Fruit fly (Drosophila melanogaster) whole organism, embryonic: ENCODE measurements around the gene CG42536.

Source experiments
- BtbVII ChIP-seq: fragments of 200-800 bp; sonication (Bioruptor generic); optimal IDR thresholded peaks from 3 replicates; lab custom pipeline; 2017; ENCODE audit warnings: missing biosample characterization, mild to moderate bottlenecking, missing genetic modification characterization
- CG11093 ChIP-seq: fragments of 200-800 bp; sonication (Bioruptor generic); IDR thresholded peaks from 3 replicates; pipeline ENCODE4 v1.3.6; 2022; ENCODE audit warnings: missing biosample characterization, missing genetic modification characterization
- CG11398 ChIP-seq: fragments of 200-800 bp; sonication (Bioruptor generic); optimal IDR thresholded peaks from 2 replicates; lab custom pipeline; 2016; ENCODE audit warnings: missing biosample characterization, missing genetic modification characterization
- CG17359 ChIP-seq: fragments of 200-800 bp; sonication (Bioruptor generic); optimal IDR thresholded peaks from 3 replicates; lab custom pipeline; 2018; ENCODE audit warnings: missing biosample characterization, mild to moderate bottlenecking, missing genetic modification characterization, moderate library complexity
- CG17361 ChIP-seq: fragments of 200-800 bp; sonication (Bioruptor generic); IDR thresholded peaks from 3 replicates; pipeline ENCODE4 v1.3.6; 2022; ENCODE audit warnings: missing biosample characterization, missing genetic modification characterization
- CG17568 ChIP-seq: fragments of 200-800 bp; sonication (Bioruptor generic); optimal IDR thresholded peaks from 2 replicates; lab custom pipeline; 2018; ENCODE audit warnings: missing biosample characterization, mild to moderate bottlenecking, missing genetic modification characterization, moderate library complexity
- CG18599 ChIP-seq: fragments of 200-800 bp; sonication (Bioruptor generic); optimal IDR thresholded peaks from 3 replicates; lab custom pipeline; 2017; ENCODE audit warnings: missing biosample characterization, missing genetic modification characterization, mild to moderate bottlenecking, moderate library complexity, missing genetic modification reagents
- CG30431 ChIP-seq: fragments of 200-800 bp; sonication (Bioruptor generic); optimal IDR thresholded peaks from 2 replicates; lab custom pipeline; 2017; ENCODE audit warnings: missing biosample characterization, missing genetic modification characterization
- CG31388 ChIP-seq: fragments of 200-800 bp; sonication (Bioruptor generic); optimal IDR thresholded peaks from 2 replicates; lab custom pipeline; 2016; ENCODE audit warnings: missing biosample characterization, missing genetic modification characterization
- CG4328 ChIP-seq: fragments of 200-800 bp; sonication (Bioruptor generic); optimal IDR thresholded peaks from 3 replicates; lab custom pipeline; 2017; ENCODE audit warnings: missing biosample characterization, missing genetic modification reagents, missing genetic modification characterization
- CG4820 ChIP-seq: fragments of 200-800 bp; sonication (Bioruptor generic); optimal IDR thresholded peaks from 3 replicates; lab custom pipeline; 2016; ENCODE audit warnings: missing biosample characterization, missing genetic modification characterization
- CG6175 ChIP-seq: fragments of 200-800 bp; sonication (Bioruptor generic); IDR thresholded peaks from 3 replicates; pipeline ENCODE4 v1.3.6; 2022; ENCODE audit warnings: missing biosample characterization, missing genetic modification characterization
- CG6854 ChIP-seq: fragments of 200-800 bp; sonication (Bioruptor generic); optimal IDR thresholded peaks from 3 replicates; lab custom pipeline; 2017; ENCODE audit warnings: missing biosample characterization, mild to moderate bottlenecking, missing genetic modification characterization
- CG9876 ChIP-seq: fragments of 200-800 bp; sonication (Bioruptor generic); optimal IDR thresholded peaks from 2 replicates; lab custom pipeline; 2016; ENCODE audit warnings: missing biosample characterization, missing genetic modification characterization
- CG9932 ChIP-seq: fragments of 200-800 bp; sonication (Bioruptor generic); IDR thresholded peaks from 2 replicates; pipeline ENCODE4 v1.3.6; 2022; ENCODE audit warnings: missing biosample characterization, missing genetic modification characterization
- D19B ChIP-seq: fragments of 200-800 bp; sonication (Bioruptor generic); optimal IDR thresholded peaks from 2 replicates; lab custom pipeline; 2017; ENCODE audit warnings: missing biosample characterization, mild to moderate bottlenecking, missing genetic modification characterization
- Dbx ChIP-seq: fragments of 200-800 bp; sonication (Bioruptor generic); IDR thresholded peaks from 3 replicates; pipeline ENCODE4 v1.3.6; 2022; ENCODE audit warnings: missing biosample characterization, missing genetic modification characterization
- Dip3 ChIP-seq: fragments of 200-800 bp; sonication (Bioruptor generic); optimal IDR thresholded peaks from 3 replicates; lab custom pipeline; 2016; ENCODE audit warnings: missing biosample characterization, missing genetic modification characterization
- Dll ChIP-seq: fragments of 200-800 bp; sonication (Bioruptor generic); IDR thresholded peaks from 4 replicates; pipeline ENCODE4 v1.3.6; 2022; ENCODE audit warnings: missing biosample characterization, missing genetic modification characterization; ENCODE audit not compliant: partially characterized antibody
- Gug ChIP-seq: fragments of 200-800 bp; sonication (Bioruptor generic); IDR thresholded peaks from 4 replicates; pipeline ENCODE4 v1.3.6; 2022; ENCODE audit warnings: missing biosample characterization, missing genetic modification characterization
- Hsf ChIP-seq: fragments of 200-800 bp; sonication (Bioruptor generic); optimal IDR thresholded peaks from 3 replicates; lab custom pipeline; 2016; ENCODE audit warnings: missing biosample characterization, missing genetic modification characterization
- Max ChIP-seq: fragments of 200-800 bp; sonication (Bioruptor generic); optimal IDR thresholded peaks from 2 replicates; lab custom pipeline; 2016; ENCODE audit warnings: missing biosample characterization, mild to moderate bottlenecking, missing genetic modification characterization
- Meics ChIP-seq: fragments of 200-800 bp; sonication (Bioruptor generic); optimal IDR thresholded peaks from 2 replicates; lab custom pipeline; 2017; ENCODE audit warnings: missing biosample characterization, mild to moderate bottlenecking, missing genetic modification characterization
- NfI ChIP-seq: fragments of 200-800 bp; sonication (Bioruptor generic); optimal IDR thresholded peaks from 3 replicates; lab custom pipeline; 2018; ENCODE audit warnings: missing biosample characterization, mild to moderate bottlenecking, missing genetic modification characterization, moderate library complexity
- Xrp1 ChIP-seq: fragments of 200-800 bp; sonication (Bioruptor generic); IDR thresholded peaks from 2 replicates; pipeline ENCODE4 v1.3.6; 2022; ENCODE audit warnings: missing biosample characterization, missing genetic modification characterization
- amos ChIP-seq: fragments of 200-800 bp; sonication (Bioruptor generic); IDR thresholded peaks from 2 replicates; pipeline ENCODE4 v1.3.6; 2022; ENCODE audit warnings: missing biosample characterization, missing genetic modification characterization; ENCODE audit not compliant: partially characterized antibody
- corto ChIP-seq: fragments of 200-800 bp; sonication (Bioruptor generic); optimal IDR thresholded peaks from 2 replicates; lab custom pipeline; 2016; ENCODE audit warnings: missing biosample characterization, mild to moderate bottlenecking, missing genetic modification characterization, moderate library complexity
- emc ChIP-seq: fragments of 200-800 bp; sonication (Bioruptor generic); optimal IDR thresholded peaks from 2 replicates; lab custom pipeline; 2016; ENCODE audit warnings: missing biosample characterization, missing genetic modification characterization
- exex ChIP-seq: fragments of 200-800 bp; sonication (Bioruptor generic); optimal IDR thresholded peaks from 4 replicates; lab custom pipeline; 2018; ENCODE audit warnings: missing biosample characterization, mild to moderate bottlenecking, missing genetic modification characterization, moderate library complexity
- fd3F ChIP-seq: fragments of 200-800 bp; sonication (Bioruptor generic); optimal IDR thresholded peaks from 2 replicates; lab custom pipeline; 2018; ENCODE audit warnings: missing biosample characterization, mild to moderate bottlenecking, missing genetic modification characterization, moderate library complexity
- fd64A ChIP-seq: fragments of 200-800 bp; sonication (Bioruptor generic); optimal IDR thresholded peaks from 3 replicates; lab custom pipeline; 2018; ENCODE audit warnings: missing biosample characterization, mild to moderate bottlenecking, missing genetic modification characterization
- ftz-f1 ChIP-seq: fragments of 200-800 bp; sonication (Bioruptor generic); optimal IDR thresholded peaks from 2 replicates; lab custom pipeline; 2016; ENCODE audit warnings: missing biosample characterization, missing genetic modification characterization
- fu2 ChIP-seq: fragments of 200-800 bp; sonication (Bioruptor generic); optimal IDR thresholded peaks from 2 replicates; lab custom pipeline; 2016; ENCODE audit warnings: missing biosample characterization, missing genetic modification characterization
- gem ChIP-seq: fragments of 200-800 bp; sonication (Bioruptor generic); optimal IDR thresholded peaks from 2 replicates; lab custom pipeline; 2019; ENCODE audit warnings: missing biosample characterization, mild to moderate bottlenecking, missing genetic modification characterization, moderate library complexity
- gsb-n ChIP-seq: fragments of 200-800 bp; sonication (Bioruptor generic); optimal IDR thresholded peaks from 3 replicates; lab custom pipeline; 2018; ENCODE audit warnings: missing biosample characterization, mild to moderate bottlenecking, missing genetic modification characterization
- hbn ChIP-seq: fragments of 200-800 bp; sonication (Bioruptor generic); IDR thresholded peaks from 2 replicates; pipeline ENCODE4 v1.3.6; 2022; ENCODE audit warnings: missing biosample characterization, missing genetic modification characterization; ENCODE audit not compliant: partially characterized antibody
- hkb ChIP-seq, 2 experiments: fragments of 200-800 bp in 1 of 2; fragments of >200 bp in 1 of 2; sonication (Bioruptor generic) in 1 of 2; IDR thresholded peaks in 1 of 2; optimal IDR thresholded peaks in 1 of 2; 2 replicates each; pipeline versions ENCODE4 v1.3.6 to Lab custom; 2017 to 2022; ENCODE audit warnings: missing biosample characterization in 1 of 2, missing genetic modification characterization in 1 of 2
- kay ChIP-seq: fragments of 200-800 bp; sonication (Bioruptor generic); optimal IDR thresholded peaks from 2 replicates; lab custom pipeline; 2016; ENCODE audit warnings: missing biosample characterization, missing genetic modification characterization
- knrl ChIP-seq: fragments of 200-800 bp; sonication (Bioruptor generic); IDR thresholded peaks from 3 replicates; pipeline ENCODE4 v1.3.6; 2022; ENCODE audit warnings: missing biosample characterization, missing genetic modification characterization; ENCODE audit not compliant: partially characterized antibody
- phol ChIP-seq: fragments of 200-800 bp; sonication (Bioruptor generic); optimal IDR thresholded peaks from 3 replicates; lab custom pipeline; 2018; ENCODE audit warnings: missing biosample characterization, mild to moderate bottlenecking, missing genetic modification characterization, moderate library complexity
- pita ChIP-seq: fragments of 200-800 bp; sonication (Bioruptor generic); optimal IDR thresholded peaks from 2 replicates; lab custom pipeline; 2017; ENCODE audit warnings: missing biosample characterization, mild to moderate bottlenecking, missing genetic modification characterization
- pnt ChIP-seq: fragments of 200-800 bp; sonication (Bioruptor generic); optimal IDR thresholded peaks from 3 replicates; lab custom pipeline; 2016; ENCODE audit warnings: missing biosample characterization, missing genetic modification characterization
- pum ChIP-seq: fragments of 200-800 bp; sonication (Bioruptor generic); optimal IDR thresholded peaks from 2 replicates; lab custom pipeline; 2016; ENCODE audit warnings: missing biosample characterization, missing genetic modification characterization
- sens-2 ChIP-seq: fragments of 200-800 bp; sonication (Bioruptor generic); IDR thresholded peaks from 2 replicates; pipeline ENCODE4 v1.3.6; 2022; ENCODE audit warnings: missing biosample characterization, missing genetic modification characterization
- stwl ChIP-seq: fragments of 200-800 bp; sonication (Bioruptor generic); optimal IDR thresholded peaks from 3 replicates; lab custom pipeline; 2018; ENCODE audit warnings: missing biosample characterization, mild to moderate bottlenecking, missing genetic modification characterization, moderate library complexity
- tll ChIP-seq, 2 experiments: fragments of 200-800 bp in 1 of 2; fragments of >200 bp in 1 of 2; sonication (Bioruptor generic) in 1 of 2; optimal IDR thresholded peaks; 2 replicates each; lab custom pipeline; 2017 to 2019; ENCODE audit warnings: missing biosample characterization in 2 of 2, missing genetic modification characterization in 2 of 2, mild to moderate bottlenecking in 1 of 2, moderate library complexity in 1 of 2
- ttk ChIP-seq: fragments of 200-800 bp; sonication (Bioruptor generic); IDR thresholded peaks from 2 replicates; pipeline ENCODE4 v2.1.2; 2022; ENCODE audit warnings: missing biosample characterization, missing genetic modification characterization
- usp ChIP-seq: fragments of >200 bp; optimal IDR thresholded peaks from 2 replicates; lab custom pipeline; 2017; ENCODE audit warnings: missing biosample characterization, missing genetic modification characterization

The CG42536 gene

DNA sequence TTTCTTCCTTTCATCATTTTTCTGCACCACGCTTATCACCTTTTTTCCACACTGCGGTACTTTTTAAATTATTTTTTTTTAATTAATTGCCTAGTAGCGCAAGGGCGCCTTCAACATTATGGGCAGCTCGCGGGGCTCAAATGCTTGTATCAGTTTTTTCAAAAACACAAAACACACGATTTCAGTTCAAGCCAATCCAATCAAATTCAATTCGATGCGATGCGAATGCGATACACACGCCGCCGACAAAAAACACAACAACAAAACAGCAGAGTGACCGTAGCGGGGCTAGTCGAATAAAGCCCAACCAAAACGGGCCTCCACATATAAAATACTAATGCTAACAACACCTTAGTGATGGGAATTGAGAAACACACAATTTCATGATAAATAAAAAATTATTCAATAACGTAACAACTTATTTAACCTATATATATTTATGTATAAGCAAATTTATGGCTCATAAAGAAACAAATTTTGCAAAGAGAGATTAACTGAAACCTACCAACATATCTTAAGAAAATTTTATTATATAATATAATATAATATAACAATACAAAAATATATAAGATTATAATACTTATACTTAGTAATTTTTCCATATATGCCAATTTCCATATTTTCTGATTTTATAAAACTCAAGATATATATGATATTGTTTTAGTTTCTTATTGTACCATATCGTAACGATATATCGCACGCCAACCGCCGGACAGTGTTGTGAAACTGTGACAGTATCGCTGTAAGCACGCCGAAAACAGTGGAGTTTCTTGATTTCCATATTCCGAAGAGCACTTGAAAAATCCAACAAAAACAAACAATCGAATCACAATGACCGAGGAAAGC lies 31.1 kb upstream of the CG42536 start, which contains the start of the genes CG32066 and CG8003 (continued):
- TF ChIP-seq Gug (GFP tag; lab: Robert Waterston, UW) (peak; percentile 67; the same call in 2 of the 4 replicates), ttk (no peak), usp (GFP tag; lab: Kevin White, UChicago) (no peak), sens-2 (GFP tag; lab: Robert Waterston, UW) (no peak), CG30431 (GFP tag; lab: Kevin White, UChicago) (no peak), D19B (no peak), CG11093 (GFP tag; lab: Robert Waterston, UW) (no peak), exex (tag; lab: Kevin White, UChicago) (peak; percentile 15), knrl (GFP tag; lab: Robert Waterston, UW) (peak; percentile 92), hkb (optimal IDR thresholded peaks at IDR 0.05; lab: Kevin White, UChicago) (no peak), hkb (GFP tag; IDR thresholded peaks at IDR 0.05; lab: Robert Waterston, UW) (0 out of 2 replicates have a peak, but pooled peaks have one; percentile 35), CG17361 (GFP tag; lab: Robert Waterston, UW) (peak; percentile 66), BtbVII (GFP tag; lab: Kevin White, UChicago) (peak; percentile 68), amos (GFP tag; lab: Robert Waterston, UW) (peak; percentile 97), hbn (GFP tag; lab: Robert Waterston, UW) (peak; percentile 89), Xrp1 (GFP tag; lab: Robert Waterston, UW) (no peak), CG9932 (GFP tag; lab: Robert Waterston, UW) (peak; percentile 74), tll (GFP tag; optimal IDR thresholded peaks at IDR 0.05; lab: Kevin White, UChicago) (no peak), fd64A (GFP tag; lab: Kevin White, UChicago) (no peak), corto (GFP tag; lab: Kevin White, UChicago) (no peak), kay (GFP tag; lab: Kevin White, UChicago) (no peak), fu2 (no peak), Max (peak; percentile 10), gsb-n (tag; lab: Kevin White, UChicago) (peak; percentile 35), CG4328 (GFP tag; lab: Kevin White, UChicago) (no peak), stwl (tag; lab: Kevin White, UChicago) (peak; percentile 14), Dip3 (GFP tag; lab: Kevin White, UChicago) (no peak), CG18599 (peak; percentile 30), CG11398 (GFP tag; lab: Kevin White, UChicago) (no peak), pum (GFP tag; lab: Kevin White, UChicago) (no peak), gem (tag; lab: Kevin White, UChicago) (peak; percentile 72), Hsf (GFP tag; lab: Kevin White, UChicago) (no peak), pita (GFP tag; lab: Kevin White, UChicago) (no peak), Meics (GFP tag; lab: Kevin White, UChicago) (peak; percentile 29), CG4820 (GFP tag; lab: Kevin White, UChicago) (peak; percentile 56), NfI (GFP tag; lab: Kevin White, UChicago) (peak; percentile 42), CG6854 (GFP tag; lab: Kevin White, UChicago) (peak; percentile 36), CG17359 (tag; lab: Kevin White, UChicago) (peak; percentile 4), fd3F (GFP tag; lab: Kevin White, UChicago) (no peak), CG31388 (no peak), CG6175 (GFP tag; lab: Robert Waterston, UW) (no peak), pnt (GFP tag; lab: Kevin White, UChicago) (no peak), CG9876 (no peak), CG17568 (GFP tag; lab: Kevin White, UChicago) (peak; percentile 61), ftz-f1 (GFP tag; lab: Kevin White, UChicago) (no peak), emc (no peak), phol (tag; lab: Kevin White, UChicago) (peak; percentile 25), Dll (GFP tag; lab: Robert Waterston, UW) (peak; percentile 94), Dbx (GFP tag; lab: Robert Waterston, UW) (peak; percentile 50; the same call in 2 of the 3 replicates)
